Worm (Caenorhabditis elegans): ENCODE measurements around the gene aco-1.
A peak's percentile ranks its signal among the peaks of the same experiment; 100 is the strongest.

The aco-1 gene

DNA sequence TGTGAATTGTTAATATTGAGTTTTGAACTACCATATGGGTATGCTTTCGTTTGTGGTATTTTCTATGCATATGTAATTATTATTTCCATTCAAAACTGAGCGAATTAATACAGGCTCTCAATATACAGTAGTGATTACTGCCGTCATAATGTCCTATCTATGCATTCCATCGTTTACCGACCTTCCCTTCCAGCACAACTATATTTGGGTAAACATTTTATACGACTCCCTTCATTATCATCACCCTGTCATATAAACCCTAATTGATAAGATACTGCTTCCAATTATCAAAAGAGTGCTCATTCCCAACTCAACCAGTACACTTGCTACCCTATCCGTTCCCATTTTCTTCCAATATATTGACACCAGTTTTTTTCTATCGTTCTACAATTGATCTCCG is 49.7 kb upstream of the aco-1 start:
- TF ChIP-seq hmg-1.2 (GFP tag; IDR thresholded peaks at IDR 0.05) (no peak), ceh-91 (GFP tag; IDR thresholded peaks at IDR 0.05) (no peak), dpl-1 (GFP tag; optimal IDR thresholded peaks at IDR 0.05) (no peak), T26A5.8 (tag; optimal IDR thresholded peaks at IDR 0.05) (no peak), rec-8 (tag; optimal IDR thresholded peaks at IDR 0.05) (no peak), ceh-100 (GFP tag; IDR thresholded peaks at IDR 0.05) (no peak)

DNA sequence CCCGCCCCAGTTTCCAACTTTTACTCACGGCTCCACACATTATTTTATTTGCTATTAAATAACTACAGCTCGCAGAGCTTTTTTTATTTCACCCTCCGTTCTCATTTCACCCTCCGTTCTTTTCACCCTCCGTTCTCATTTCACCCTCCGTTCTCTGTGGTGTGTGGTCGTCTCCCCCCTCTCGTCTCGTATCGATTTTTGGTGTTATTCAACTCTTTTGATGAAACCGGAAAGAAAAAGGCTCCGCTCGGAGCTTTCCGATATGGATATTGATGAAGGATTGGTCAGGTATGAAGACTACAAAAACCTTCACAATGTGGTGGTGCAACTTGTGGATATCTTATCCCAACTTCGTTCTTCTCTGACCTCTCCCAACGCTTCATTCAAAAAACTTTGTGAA is 49.1 kb upstream of the aco-1 start:
- TF ChIP-seq nhr-179 (tag; optimal IDR thresholded peaks at IDR 0.05) (no peak), F57A8.1 (GFP tag; optimal IDR thresholded peaks at IDR 0.05) (no peak), nfya-1 (tag; optimal IDR thresholded peaks at IDR 0.05; ENCODE audit: borderline replicate concordance, insufficient read depth) (no peak), B0035.1 (tag; optimal IDR thresholded peaks at IDR 0.05) (no peak), cebp-1 (GFP tag; IDR thresholded peaks at IDR 0.05) (no peak), cebp-1 (tag; optimal IDR thresholded peaks at IDR 0.05) (no peak)

DNA sequence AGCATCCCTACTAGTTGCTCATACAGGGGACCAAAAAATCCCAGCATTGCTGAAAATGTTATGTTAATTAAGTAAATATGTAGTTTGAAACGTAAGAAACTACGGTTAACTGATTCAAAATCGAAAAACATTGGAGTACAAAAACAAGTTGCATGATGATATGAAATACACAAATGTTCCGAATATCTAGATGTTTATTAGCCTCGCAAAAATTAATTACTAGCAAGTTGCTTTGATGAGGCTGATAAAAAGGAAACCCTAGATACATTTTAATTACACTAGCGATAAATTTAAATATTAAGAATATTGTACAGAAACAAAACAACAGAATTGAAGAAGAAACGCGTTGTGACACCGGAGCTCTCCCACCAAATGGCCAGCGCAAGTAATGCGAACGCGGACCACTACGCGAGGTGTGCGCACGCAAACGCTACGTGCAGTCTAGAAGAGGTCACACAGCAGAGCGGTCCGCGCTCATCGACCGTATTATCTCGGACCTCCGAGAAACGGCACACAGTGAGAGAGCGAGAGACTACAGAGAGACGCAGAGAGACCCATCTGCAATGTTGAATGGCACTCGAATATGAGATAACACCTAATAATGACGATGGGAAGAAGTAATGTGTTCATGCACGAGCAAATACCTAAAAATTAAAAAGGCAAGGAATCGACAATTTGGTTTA is 42.9 kb upstream of the aco-1 start, which contains the start of gene inx-2:
Gene inx-2, minus strand, starts transcription at position 51 of the 683 bp plus-strand sequence.
- TF ChIP-seq zfh-2 (GFP tag; conservative IDR thresholded peaks at IDR 0.05): peak; percentile 58; the same call in 1 of the 2 replicates
- TF ChIP-seq K11D2.4 (GFP tag; IDR thresholded peaks at IDR 0.05): 0 out of 2 replicates have a peak, but pooled peaks have one; percentile 15
- TF ChIP-seq hmg-1.2 (GFP tag; IDR thresholded peaks at IDR 0.05): peak; percentile 21; the same call in 1 of the 2 replicates
- TF ChIP-seq F37B4.10 (GFP tag; IDR thresholded peaks at IDR 0.05): 0 out of 2 replicates have a peak, but pooled peaks have one; percentile 28
- no peak for TF ChIP-seq ztf-26 (tag; optimal IDR thresholded peaks at IDR 0.05)
- 0 out of 2 replicates have a peak, but pooled peaks have one; percentile 24 for TF ChIP-seq madf-3 (GFP tag; IDR thresholded peaks at IDR 0.05)
- no peak for TF ChIP-seq ceh-100 (GFP tag; IDR thresholded peaks at IDR 0.05)

DNA sequence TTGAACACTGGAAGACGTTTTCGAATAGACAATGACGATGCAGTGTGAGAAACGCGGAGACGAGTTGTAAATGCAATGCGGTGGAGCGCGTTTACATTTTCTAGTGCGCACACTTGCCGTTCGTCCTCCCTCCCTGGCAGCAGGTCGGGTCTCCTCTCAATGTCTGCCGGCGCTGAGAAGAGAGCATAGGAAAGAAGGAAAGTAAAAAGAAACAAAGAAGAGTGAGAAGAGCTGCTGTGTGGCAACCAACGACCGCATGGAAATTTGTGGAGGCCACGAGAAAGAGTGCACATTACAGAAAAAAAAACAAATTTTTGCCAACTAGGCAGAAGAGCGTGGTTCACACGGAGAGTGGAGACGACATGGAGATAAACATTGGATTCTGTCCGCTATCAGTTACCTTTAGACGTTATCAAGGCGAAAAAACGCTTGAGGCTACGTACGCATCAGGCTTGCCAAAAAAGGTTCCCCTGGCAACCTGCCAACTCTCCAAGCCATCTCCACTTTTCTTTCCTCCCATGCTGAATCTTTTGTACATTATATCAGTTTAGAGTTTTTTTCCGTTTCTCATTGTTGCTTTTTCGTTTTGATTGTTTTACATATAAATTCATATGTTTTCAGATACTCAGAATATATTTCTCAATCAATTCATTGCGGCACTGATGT is 39.9 kb upstream of the aco-1 start, which contains the start of the genes snrp-40.1 and F08G12.3:
Gene snrp-40.1, minus strand, starts transcription at position 143 of the 666 bp plus-strand sequence.
Gene F08G12.3, plus strand, starts transcription at position 616 of the 666 bp plus-strand sequence.
- no peak for TF ChIP-seq Y53G8AR.9 (GFP tag; conservative IDR thresholded peaks at IDR 0.05)
- no peak for TF ChIP-seq madf-3 (GFP tag; IDR thresholded peaks at IDR 0.05)
- TF ChIP-seq Y56A3A.18 (GFP tag; IDR thresholded peaks at IDR 0.05): no peak
- peak; percentile 92 for TF ChIP-seq attf-5 (GFP tag; optimal IDR thresholded peaks at IDR 0.05)
- TF ChIP-seq atf-7 (tag; optimal IDR thresholded peaks at IDR 0.05): peak; percentile 29
- 0 out of 2 replicates have a peak, but pooled peaks have one; percentile 57 for TF ChIP-seq nfyb-1 (GFP tag; IDR thresholded peaks at IDR 0.05)
- no peak for TF ChIP-seq lsy-27 (tag; optimal IDR thresholded peaks at IDR 0.05; ENCODE audit: borderline replicate concordance, insufficient read depth)
- TF ChIP-seq pbrm-1 (GFP tag; IDR thresholded peaks at IDR 0.05): peak; percentile 80
- TF ChIP-seq Y67H2A.10 (GFP tag; conservative IDR thresholded peaks at IDR 0.05): no peak
- TF ChIP-seq let-607 (tag; optimal IDR thresholded peaks at IDR 0.05): peak; percentile 71 to 76
- TF ChIP-seq snpc-4 (GFP tag; optimal IDR thresholded peaks at IDR 0.05): no peak
- TF ChIP-seq snpc-4 (tag; optimal IDR thresholded peaks at IDR 0.05): peak in 3 of 4 experiments; percentile 62 to 82 (median 69)
- peak; percentile 16; the same call in 1 of the 2 replicates for TF ChIP-seq egl-44 (GFP tag; IDR thresholded peaks at IDR 0.05)
- TF ChIP-seq ets-4 (GFP tag; optimal IDR thresholded peaks at IDR 0.05): peak; percentile 15
- TF ChIP-seq madf-6 (GFP tag; IDR thresholded peaks at IDR 0.05): peak; percentile 26; the same call in 1 of the 2 replicates
- peak; percentile 91 for TF ChIP-seq dox-1 (GFP tag; IDR thresholded peaks at IDR 0.05)
- TF ChIP-seq xnd-1 (tag; optimal IDR thresholded peaks at IDR 0.05): no peak
- peak; percentile 98 for TF ChIP-seq nhr-80 (tag; optimal IDR thresholded peaks at IDR 0.05)
- no peak for TF ChIP-seq hlh-12 (tag; optimal IDR thresholded peaks at IDR 0.05)
- no peak for TF ChIP-seq snpc-1.1 (tag; optimal IDR thresholded peaks at IDR 0.05; ENCODE audit: insufficient read depth)
- TF ChIP-seq egl-18 (GFP tag; IDR thresholded peaks at IDR 0.05): 0 out of 2 replicates have a peak, but pooled peaks have one; percentile 8
- peak; percentile 84 for TF ChIP-seq K12H6.12 (tag; optimal IDR thresholded peaks at IDR 0.05)
- TF ChIP-seq C17E4.6 (GFP tag; IDR thresholded peaks at IDR 0.05): no peak
- no peak for TF ChIP-seq mxl-1 (tag; optimal IDR thresholded peaks at IDR 0.05)
- TF ChIP-seq ceh-27 (GFP tag; optimal IDR thresholded peaks at IDR 0.05): peak; percentile 74

Data from whole organism, young adult.